Fruit fly (Drosophila melanogaster) S2 (cell line): ENCODE measurements around the gene CG18063.

Experiments used
- CG8478 ChIP-seq: fragments of >200 bp; optimal IDR thresholded peaks from 2 replicates; lab custom pipeline; 2018
- CTCF ChIP-seq, 2 experiments: fragments of >200 bp; optimal IDR thresholded peaks; 2 replicates each; lab custom pipeline; 2018

Gene CG18063

dm6 chr2L:15949457-15949856 lies 8.2 kb upstream of the CG18063 start:
- peak; percentile 76 to 81 for TF ChIP-seq CTCF (optimal IDR thresholded peaks at IDR 0.05; lab: Kevin White, UChicago)
- no peak for TF ChIP-seq CG8478 (lab: Kevin White, UChicago)

- TF ChIP-seq CTCF (optimal IDR thresholded peaks at IDR 0.05; lab: Kevin White, UChicago) (no peak), CG8478 (lab: Kevin White, UChicago) (no peak)
These were observed 4.7 kb downstream of the CG18063 start, which contains the start of gene beat-Ib for dm6 chr2L:15962335-15962734. beat-Ib (minus strand) TSS chr2L:15962435.

- TF ChIP-seq CTCF (optimal IDR thresholded peaks at IDR 0.05; lab: Kevin White, UChicago) (no peak), CG8478 (lab: Kevin White, UChicago) (no peak)
These were observed 21.5 kb downstream of the CG18063 start, which contains the start of gene CG10839 for dm6 chr2L:15979186-15979585. CG10839 (plus strand) TSS chr2L:15979486.

DNA sequence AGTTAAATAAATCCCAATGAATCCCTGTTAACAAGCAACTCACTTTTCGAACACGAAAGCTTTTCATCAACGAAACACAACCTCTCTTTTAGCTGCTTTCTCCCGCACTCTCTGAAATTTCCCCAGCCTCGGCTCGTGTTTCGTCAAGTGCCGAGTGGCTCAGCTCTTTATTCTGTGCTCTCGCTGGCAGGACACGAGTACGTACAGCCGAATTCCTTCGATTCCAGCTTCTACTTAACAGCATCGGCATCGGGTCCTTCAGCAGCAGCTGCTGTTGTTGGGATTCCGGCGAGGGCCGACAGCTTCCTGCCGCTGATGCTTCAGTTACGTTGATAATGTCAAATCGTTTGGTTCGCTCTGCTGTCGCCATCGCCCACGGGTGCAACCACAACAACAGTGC lies 42.5 kb downstream of the CG18063 start, which contains the start of gene beat-Ic:
TSS of gene beat-Ic (plus strand) at position 93 of the 400 bp plus-strand sequence.
- no peak for TF ChIP-seq CTCF (optimal IDR thresholded peaks at IDR 0.05; lab: Kevin White, UChicago)
- TF ChIP-seq CG8478 (lab: Kevin White, UChicago) = no peak

DNA sequence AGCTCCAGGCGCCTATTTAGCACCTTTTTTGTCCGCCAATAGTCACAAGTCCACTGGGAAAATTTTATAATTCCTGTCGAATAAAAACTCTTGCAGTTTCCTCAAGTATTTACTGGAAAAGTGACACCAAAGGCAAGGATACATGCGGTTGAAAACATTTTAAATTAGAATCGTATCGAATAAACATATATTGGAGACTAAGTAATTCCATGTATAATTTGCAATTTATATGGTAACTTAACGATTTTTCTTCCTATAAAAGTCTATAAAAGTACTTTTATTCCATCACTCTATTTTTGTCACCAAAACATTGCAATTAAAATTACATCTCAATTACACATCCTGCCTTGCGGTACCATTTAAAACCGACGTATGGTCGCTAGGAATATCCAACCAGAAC lies 45.9 kb downstream of the CG18063 start, which contains the start of gene CG34167:
TSS of gene CG34167 (minus strand) at position 101 of the 400 bp plus-strand sequence.
- no peak for TF ChIP-seq CG8478 (lab: Kevin White, UChicago)
- no peak for TF ChIP-seq CTCF (optimal IDR thresholded peaks at IDR 0.05; lab: Kevin White, UChicago)

DNA sequence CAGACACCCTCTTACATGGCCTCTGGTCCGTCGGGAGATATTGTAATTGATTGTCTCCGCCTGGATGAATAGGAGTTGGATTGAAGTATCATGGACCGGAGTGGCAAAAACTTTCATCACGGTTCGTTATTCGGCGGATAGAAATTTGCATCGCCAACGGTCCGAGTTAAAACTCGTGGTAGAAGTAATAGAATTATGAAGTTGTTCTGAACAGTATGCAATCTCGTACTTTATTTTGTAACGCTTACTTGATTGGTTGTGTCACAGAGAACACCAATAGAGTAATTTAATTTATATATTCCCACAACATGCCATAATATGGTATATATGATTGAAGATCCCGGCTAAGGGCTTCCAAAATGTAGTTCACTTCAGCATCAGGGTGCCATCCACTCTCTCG lies 46.4 kb downstream of the CG18063 start, which contains the start of the genes CG13245 and CG43816:
TSS of gene CG13245 (plus strand) at position 301 of the 400 bp plus-strand sequence.
TSS of gene CG43816 (plus strand) at position 301 of the 400 bp plus-strand sequence.
- TF ChIP-seq CTCF (optimal IDR thresholded peaks at IDR 0.05; lab: Kevin White, UChicago) = no peak
- TF ChIP-seq CG8478 (lab: Kevin White, UChicago) = no peak

DNA sequence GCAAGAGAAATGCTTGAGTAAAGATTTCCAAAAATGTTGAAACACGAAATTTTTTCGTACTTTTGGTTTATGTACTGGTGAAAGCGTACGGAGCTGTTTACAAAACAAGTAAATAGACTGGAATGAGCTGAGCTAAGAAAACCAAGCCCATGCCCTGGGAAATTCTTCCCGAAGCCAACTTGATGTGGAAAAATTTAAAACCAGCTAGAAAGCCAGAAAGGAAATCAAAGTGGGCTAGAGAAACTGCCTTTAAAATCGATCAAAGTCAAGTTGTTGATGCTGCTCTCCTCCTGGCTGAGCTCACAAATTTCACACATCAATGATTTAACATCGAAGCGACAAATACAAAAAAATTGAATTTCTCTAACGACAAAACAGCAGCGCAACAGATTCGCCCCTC lies 48.5 kb downstream of the CG18063 start, which contains the start of gene CG31820:
TSS of gene CG31820 (minus strand) at position 101 of the 400 bp plus-strand sequence.
- TF ChIP-seq CG8478 (lab: Kevin White, UChicago) = no peak
- TF ChIP-seq CTCF (optimal IDR thresholded peaks at IDR 0.05; lab: Kevin White, UChicago) = no peak
